Worm (Caenorhabditis elegans) whole organism, L4/young adult: ENCODE data around the gene best-16.

ENCODE experiments used
- W03F9.2 ChIP-seq: fragments of 150-350 bp; optimal IDR thresholded peaks from 2 replicates; lab custom pipeline; 2014; ENCODE audit warnings: missing biosample characterization, missing genetic modification characterization
- dao-5 ChIP-seq: sonication (generic microtip); optimal IDR thresholded peaks from 2 replicates; lab custom pipeline; 2016; ENCODE audit warnings: missing genotype, missing genetic modification characterization, moderate library complexity, missing compliant biosample characterization
- him-1 ChIP-seq: sonication (generic microtip); optimal IDR thresholded peaks from 2 replicates; lab custom pipeline; 2016; ENCODE audit warnings: missing genotype, missing genetic modification reagents, missing genetic modification characterization, missing compliant biosample characterization

Gene best-16

DNA sequence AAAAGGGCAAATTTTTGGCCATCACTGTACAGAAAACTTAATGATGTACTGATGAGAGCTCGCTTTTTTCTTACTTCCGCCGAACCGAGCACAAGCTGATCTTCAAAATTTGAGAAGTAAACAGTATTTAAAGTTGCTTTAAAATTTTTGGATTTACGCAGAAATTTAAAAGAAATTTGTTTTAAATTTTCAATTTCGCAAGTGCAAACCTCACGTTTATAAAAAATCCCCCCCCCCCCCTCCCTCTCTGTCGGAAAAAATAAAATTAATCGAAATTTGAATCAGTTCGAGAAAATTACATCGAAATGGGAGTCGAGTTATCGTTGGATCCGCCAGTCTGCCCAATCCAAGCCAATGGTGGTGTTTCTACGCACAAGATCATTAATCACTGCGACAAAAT is 42.3 kb downstream of the best-16 start, which contains the start of gene C34D4.3:
C34D4.3 (plus strand) TSS at position 301 of the 400 bp plus-strand sequence.
- TF ChIP-seq dao-5 (tag; lab: Kevin White, UChicago) (no peak), W03F9.2 (no peak), him-1 (tag; lab: Kevin White, UChicago) (no peak)

DNA sequence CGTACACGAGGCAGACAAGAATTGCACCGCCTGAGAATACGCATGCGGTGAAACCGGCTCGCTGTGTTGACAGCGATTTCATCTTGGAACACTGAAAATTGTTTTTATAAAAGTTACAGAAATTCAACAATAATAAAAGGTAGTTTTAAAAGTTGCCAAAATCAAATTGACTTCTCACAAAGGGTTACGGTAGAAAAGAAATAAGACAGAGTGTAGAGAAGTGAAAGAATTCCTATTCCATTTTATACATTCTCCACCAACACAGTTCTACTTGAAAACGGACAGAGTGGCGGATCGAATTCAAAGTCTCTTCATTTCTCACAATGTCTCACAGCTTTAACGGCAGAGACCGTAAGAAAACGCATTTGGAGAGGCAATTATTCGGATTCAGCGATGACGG is 43.2 kb downstream of the best-16 start, which contains the start of gene col-113:
col-113 (minus strand) TSS at position 101 of the 400 bp plus-strand sequence.
- TF ChIP-seq dao-5 (tag; lab: Kevin White, UChicago) = no peak
- no peak for TF ChIP-seq W03F9.2
- no peak for TF ChIP-seq him-1 (tag; lab: Kevin White, UChicago)

DNA sequence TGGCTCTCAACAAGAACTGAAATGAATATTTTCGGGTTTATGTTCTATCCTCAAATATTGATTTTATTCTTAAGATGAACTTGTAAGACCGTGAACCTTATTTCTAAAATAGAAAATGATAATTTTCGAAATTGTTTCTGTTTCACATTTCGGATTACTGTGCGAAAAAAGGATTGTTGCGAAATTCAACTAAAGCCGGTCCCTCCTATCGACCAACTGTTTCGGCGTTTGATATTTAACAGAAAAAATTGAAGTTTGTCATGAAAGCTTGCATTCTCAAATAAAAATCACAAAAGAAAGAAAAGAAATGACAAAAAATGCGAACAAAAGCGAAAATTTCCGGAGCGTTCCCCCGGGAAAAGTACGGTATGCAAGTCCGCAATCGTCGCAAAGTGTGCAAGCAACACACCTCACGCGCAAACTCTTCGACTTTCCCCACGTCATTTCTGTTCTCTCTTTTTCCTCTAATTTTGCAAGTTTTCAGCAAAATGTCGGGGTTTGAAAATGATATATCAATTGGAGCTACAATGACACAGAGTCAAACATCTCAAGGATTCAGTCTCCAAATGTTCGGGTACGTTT is 46.5 kb downstream of the best-16 start, which contains the start of gene C34D4.4:
C34D4.4 (plus strand) TSS at position 342 of the 582 bp plus-strand sequence.
- TF ChIP-seq W03F9.2 (no peak), him-1 (tag; lab: Kevin White, UChicago) (no peak), dao-5 (tag; lab: Kevin White, UChicago) (no peak)

DNA sequence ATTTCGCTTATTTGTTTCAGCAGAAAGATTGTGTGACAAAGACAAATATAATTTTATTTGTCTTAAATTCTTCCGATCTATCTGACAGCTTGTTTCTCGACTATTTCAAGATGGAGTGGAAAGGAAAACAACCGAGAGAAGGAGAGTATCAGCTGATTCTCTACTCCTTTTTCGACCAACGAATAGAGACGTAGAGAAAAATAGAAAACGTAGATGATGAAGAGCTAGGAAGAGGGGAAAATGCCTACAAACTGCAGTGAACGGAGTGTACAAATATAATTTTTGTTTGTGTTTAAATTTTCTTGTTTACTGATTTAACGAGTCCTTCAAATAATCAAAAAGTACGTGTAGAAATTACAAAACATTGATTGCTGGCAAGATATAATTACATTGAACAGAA is 47.9 kb downstream of the best-16 start:
- TF ChIP-seq W03F9.2 (peak; percentile 21), dao-5 (tag; lab: Kevin White, UChicago) (no peak)

DNA sequence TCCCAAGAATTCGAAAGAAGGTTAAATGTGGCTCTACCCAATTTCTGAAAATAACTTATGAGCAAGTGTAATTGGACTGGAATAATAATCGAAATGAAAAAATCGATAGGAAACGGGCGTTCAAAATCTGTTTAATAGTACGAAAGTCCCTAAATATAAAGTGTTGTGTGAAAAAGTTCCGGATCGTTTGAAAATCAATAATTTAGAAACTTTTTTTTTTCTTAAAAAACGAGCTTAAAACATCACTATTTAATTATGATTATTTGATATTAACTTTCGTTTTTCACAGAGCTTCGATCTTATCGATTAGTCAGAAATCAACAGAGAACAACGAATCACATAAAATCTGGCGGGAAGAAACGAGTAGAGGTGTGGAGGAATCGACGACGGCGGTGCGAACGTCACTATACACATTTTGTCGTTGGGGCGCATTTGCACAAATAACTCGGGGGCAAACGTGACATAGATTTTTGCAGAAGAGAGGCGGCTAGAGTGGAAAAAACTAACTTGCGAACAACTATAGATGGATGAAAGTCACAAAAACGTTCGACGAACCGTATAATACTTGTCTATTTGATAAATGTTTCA is 50.9 kb downstream of the best-16 start, which contains the start of gene hecd-1:
hecd-1 (minus strand) TSS at position 51 of the 588 bp plus-strand sequence.
- TF ChIP-seq W03F9.2 = no peak
- TF ChIP-seq dao-5 (tag; lab: Kevin White, UChicago) = no peak
- TF ChIP-seq him-1 (tag; lab: Kevin White, UChicago) = no peak
